Worm (Caenorhabditis elegans) whole organism, L1 larva: ENCODE measurements around the gene C27A2.12.

Source experiments
- Y116A8C.19 ChIP-seq: sonication (generic microtip); optimal IDR thresholded peaks from 2 replicates; lab custom pipeline; 2016; ENCODE audit warnings: missing compliant biosample characterization, missing genetic modification characterization, borderline replicate concordance
- ceh-63 ChIP-seq: fragments of 200-800 bp; sonication (Bioruptor generic); optimal IDR thresholded peaks from 2 replicates; lab custom pipeline; 2018; ENCODE audit warnings: mild to moderate bottlenecking, missing genetic modification characterization, missing compliant biosample characterization
- dsc-1 ChIP-seq: sonication (generic microtip); optimal IDR thresholded peaks from 2 replicates; lab custom pipeline; 2016; ENCODE audit warnings: mild to moderate bottlenecking, missing genetic modification characterization, missing compliant biosample characterization
- nhr-84 ChIP-seq: sonication (generic microtip); optimal IDR thresholded peaks from 2 replicates; lab custom pipeline; 2017; ENCODE audit warnings: missing biosample characterization, missing genetic modification characterization
- pag-3 ChIP-seq: sonication (generic microtip); optimal IDR thresholded peaks from 2 replicates; lab custom pipeline; 2017; ENCODE audit warnings: missing genetic modification characterization, mild to moderate bottlenecking, missing compliant biosample characterization, antibody characterized with exemption, borderline replicate concordance; ENCODE audit not compliant: insufficient read depth
- vab-15 ChIP-seq: sonication (generic microtip); optimal IDR thresholded peaks from 2 replicates; lab custom pipeline; 2017; ENCODE audit warnings: missing genotype, mild to moderate bottlenecking, missing genetic modification characterization, missing compliant biosample characterization

DNA sequence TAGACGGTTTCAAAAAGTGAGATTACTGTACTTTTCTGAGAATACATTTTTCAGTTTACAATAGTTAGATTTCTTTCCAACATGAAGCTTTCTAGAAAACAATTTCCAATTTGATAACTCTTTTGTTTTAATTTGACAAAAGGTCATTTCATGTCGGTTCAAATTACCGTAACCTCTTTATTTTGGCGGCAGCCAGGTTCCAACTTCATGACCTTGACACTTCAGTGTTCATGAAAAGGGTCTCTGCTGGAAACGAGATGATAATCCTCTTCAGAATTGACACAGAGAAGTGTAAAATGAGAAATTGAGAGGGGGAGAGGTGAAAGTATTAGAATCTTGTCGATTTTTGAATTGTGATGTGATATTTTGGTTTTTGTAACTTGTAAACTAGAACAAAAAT, 36.4 kb downstream of the C27A2.12 start:
- TF ChIP-seq pag-3 (tag; lab: Kevin White, UChicago) (no peak), Y116A8C.19 (tag; lab: Kevin White, UChicago) (no peak), ceh-63 (GFP tag; lab: Kevin White, UChicago) (no peak), vab-15 (no peak), nhr-84 (tag; lab: Kevin White, UChicago) (no peak), dsc-1 (tag; lab: Kevin White, UChicago) (no peak)
